Worm (Caenorhabditis elegans): ENCODE results near the gene nhr-136.

ce11 chrV:12113726-12114125, 6.8 kb downstream of the nhr-136 start:
- TF ChIP-seq fkh-10 (GFP tag; optimal IDR thresholded peaks at IDR 0.05) (no peak), lin-38 (GFP tag; IDR thresholded peaks at IDR 0.05) (no peak), nhr-77 (tag; optimal IDR thresholded peaks at IDR 0.05) (peak; percentile 3), nhr-237 (tag; optimal IDR thresholded peaks at IDR 0.05) (no peak), pqm-1 (tag; optimal IDR thresholded peaks at IDR 0.05) (peak; percentile 85), nhr-48 (tag; optimal IDR thresholded peaks at IDR 0.05) (no peak), fos-1 (tag; optimal IDR thresholded peaks at IDR 0.05) (no peak), unc-39 (tag; optimal IDR thresholded peaks at IDR 0.05) (no peak), php-3 (GFP tag; IDR thresholded peaks at IDR 0.05) (no peak)
